Fruit fly (Drosophila melanogaster): ENCODE data around the gene CG14989.

CG14989 gene

DNA sequence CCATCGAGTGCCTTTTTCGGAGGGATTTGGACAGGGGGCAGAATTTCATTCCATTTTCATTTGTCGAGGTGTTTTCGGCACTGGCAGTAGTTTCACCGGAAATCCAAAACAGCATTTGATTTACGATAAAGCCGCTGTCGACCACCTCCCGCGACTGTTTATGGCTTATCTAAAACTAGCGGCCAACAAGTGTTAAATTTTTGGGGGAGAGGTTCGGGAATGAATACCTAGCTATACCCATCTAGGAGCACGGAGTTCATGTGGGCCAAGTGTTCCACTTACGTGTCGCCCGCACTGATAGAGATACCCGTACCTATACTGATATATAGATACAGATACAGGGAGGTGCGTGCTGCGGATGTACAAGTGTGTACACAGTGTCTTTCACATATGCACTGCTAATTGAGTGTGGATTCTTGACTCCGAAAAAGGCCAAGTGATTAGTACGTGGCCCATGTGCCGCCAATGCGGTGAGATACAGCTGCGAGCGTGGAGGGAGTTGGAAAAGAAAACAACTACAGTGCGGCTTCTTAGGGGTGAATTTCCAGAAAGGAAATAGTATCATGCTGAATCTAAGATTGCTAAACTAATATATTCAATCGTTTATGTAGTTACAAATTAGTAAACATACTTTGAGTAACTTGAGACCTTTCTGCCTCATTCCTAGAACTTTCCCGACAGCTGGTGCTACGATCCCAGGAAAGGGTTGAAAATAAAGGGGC lies 32.4 kb downstream of the CG14989 start (continued):
- TF ChIP-seq slp2 (GFP tag; optimal IDR thresholded peaks at IDR 0.05) (no peak), CG3163 (GFP tag; optimal IDR thresholded peaks at IDR 0.05) (no peak), YL-1 (GFP tag; optimal IDR thresholded peaks at IDR 0.05) (no peak), crol (GFP tag; IDR thresholded peaks at IDR 0.05) (0 out of 2 replicates have a peak, but pooled peaks have one; percentile 12), tx (GFP tag; optimal IDR thresholded peaks at IDR 0.05) (no peak), Dref (GFP tag; IDR thresholded peaks at IDR 0.05) (no peak), gcm (GFP tag; optimal IDR thresholded peaks at IDR 0.05) (peak; percentile 63), schlank (tag; optimal IDR thresholded peaks at IDR 0.05) (no peak), CG8388 (GFP tag; optimal IDR thresholded peaks at IDR 0.05) (no peak), CG4730 (GFP tag; IDR thresholded peaks at IDR 0.05) (no peak), gsb (GFP tag; IDR thresholded peaks at IDR 0.05) (no peak), CG1792 (GFP tag; optimal IDR thresholded peaks at IDR 0.05) (no peak), ssp (GFP tag; IDR thresholded peaks at IDR 0.05) (no peak), HmgZ (tag; optimal IDR thresholded peaks at IDR 0.05) (no peak), Ravus (GFP tag; IDR thresholded peaks at IDR 0.05) (no peak), Nf-YA (GFP tag; IDR thresholded peaks at IDR 0.05) (no peak), zf30C (GFP tag; optimal IDR thresholded peaks at IDR 0.05) (no peak), sqz (GFP tag; optimal IDR thresholded peaks at IDR 0.05) (no peak), toy (GFP tag; IDR thresholded peaks at IDR 0.05) (no peak), CG17829 (tag; optimal IDR thresholded peaks at IDR 0.05) (no peak), Fer3 (tag; optimal IDR thresholded peaks at IDR 0.05) (no peak), NC2α (GFP tag; optimal IDR thresholded peaks at IDR 0.05) (no peak), CG6254 (GFP tag; optimal IDR thresholded peaks at IDR 0.05) (peak; percentile 23), eyg (GFP tag; optimal IDR thresholded peaks at IDR 0.05) (no peak), tgo (GFP tag; IDR thresholded peaks at IDR 0.05) (no peak), CG2129 (GFP tag; IDR thresholded peaks at IDR 0.05; ENCODE audit: partially characterized antibody) (no peak), twi (tag; optimal IDR thresholded peaks at IDR 0.05) (peak; percentile 88), CG9797 (GFP tag; optimal IDR thresholded peaks at IDR 0.05) (no peak), pita (GFP tag; optimal IDR thresholded peaks at IDR 0.05) (no peak), CG11504 (tag; optimal IDR thresholded peaks at IDR 0.05) (peak; percentile 7), Hmx (GFP tag; optimal IDR thresholded peaks at IDR 0.05) (no peak), lbe (GFP tag; optimal IDR thresholded peaks at IDR 0.05) (no peak), kay (GFP tag; optimal IDR thresholded peaks at IDR 0.05) (no peak), CG6272 (GFP tag; IDR thresholded peaks at IDR 0.05) (no peak), CG14860 (GFP tag; IDR thresholded peaks at IDR 0.05; ENCODE audit: partially characterized antibody) (no peak), CG16863 (GFP tag; optimal IDR thresholded peaks at IDR 0.05) (no peak), Hand (GFP tag; optimal IDR thresholded peaks at IDR 0.05) (no peak), dati (GFP tag; IDR thresholded peaks at IDR 0.05) (no peak), CG18262 (tag; optimal IDR thresholded peaks at IDR 0.05) (peak; percentile 27), Opbp (GFP tag; IDR thresholded peaks at IDR 0.05; ENCODE audit: partially characterized antibody) (no peak), phol (tag; optimal IDR thresholded peaks at IDR 0.05) (peak; percentile 21), CG10543 (GFP tag; optimal IDR thresholded peaks at IDR 0.05) (peak; percentile 23), CG12769 (tag; optimal IDR thresholded peaks at IDR 0.05) (peak; percentile 63), HmgD (GFP tag; optimal IDR thresholded peaks at IDR 0.05) (no peak), Nf-YC (tag; optimal IDR thresholded peaks at IDR 0.05) (no peak), rib (GFP tag; IDR thresholded peaks at IDR 0.05) (no peak), lola (GFP tag; optimal IDR thresholded peaks at IDR 0.05) (no peak), CG7963 (GFP tag; IDR thresholded peaks at IDR 0.05; ENCODE audit: partially characterized antibody) (no peak), Hey (tag; optimal IDR thresholded peaks at IDR 0.05) (peak; percentile 77), Ptx1 (GFP tag; IDR thresholded peaks at IDR 0.05) (no peak)

Measured in whole organism, embryonic.